Worm (Caenorhabditis elegans): ENCODE measurements around the gene Y12A6A.1.
A peak's percentile ranks its signal among the peaks of the same experiment; 100 is the strongest.

Gene Y12A6A.1

DNA sequence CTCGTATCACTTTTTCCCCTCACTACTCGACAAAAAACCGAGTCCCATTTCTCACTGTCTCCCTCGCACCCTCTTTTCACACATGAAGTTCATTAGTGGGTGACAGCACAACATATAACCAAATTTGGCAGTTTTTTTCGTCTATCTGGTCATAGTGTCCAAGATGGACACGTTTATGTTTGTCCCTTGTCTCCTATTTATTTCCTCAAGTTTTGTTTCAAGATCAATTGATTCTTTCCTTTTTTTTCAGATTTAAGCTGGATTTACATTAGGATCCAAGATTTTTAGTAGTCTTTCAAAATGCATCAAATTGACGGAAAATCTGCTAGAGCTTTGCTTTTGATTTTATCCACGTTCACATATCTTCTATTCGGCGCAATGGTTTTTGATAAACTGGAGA is 18.0 kb upstream of the Y12A6A.1 start, which contains the start of gene twk-20:
Gene twk-20, plus strand, starts transcription at position 301 of the 400 bp plus-strand sequence.
- TF ChIP-seq ztf-16 (tag; optimal IDR thresholded peaks at IDR 0.05): no peak
- no peak for TF ChIP-seq lin-11 (tag; optimal IDR thresholded peaks at IDR 0.05)
- no peak for TF ChIP-seq ref-2 (tag; optimal IDR thresholded peaks at IDR 0.05)
- TF ChIP-seq pros-1 (tag; optimal IDR thresholded peaks at IDR 0.05): no peak
- no peak for TF ChIP-seq eyg-1 (tag; optimal IDR thresholded peaks at IDR 0.05)
- TF ChIP-seq dve-1 (tag; optimal IDR thresholded peaks at IDR 0.05): no peak
- no peak for TF ChIP-seq elt-4 (tag; optimal IDR thresholded peaks at IDR 0.05)
- TF ChIP-seq ceh-14 (tag; optimal IDR thresholded peaks at IDR 0.05): no peak
- no peak for TF ChIP-seq zip-5 (tag; optimal IDR thresholded peaks at IDR 0.05)
- TF ChIP-seq ceh-34 (tag; optimal IDR thresholded peaks at IDR 0.05): no peak
- TF ChIP-seq pqm-1 (tag; optimal IDR thresholded peaks at IDR 0.05): no peak
- no peak for TF ChIP-seq hlh-15 (tag; optimal IDR thresholded peaks at IDR 0.05)
- TF ChIP-seq nhr-11 (tag; optimal IDR thresholded peaks at IDR 0.05): no peak
- TF ChIP-seq unc-86 (tag; optimal IDR thresholded peaks at IDR 0.05): no peak
- TF ChIP-seq syd-9 (tag; optimal IDR thresholded peaks at IDR 0.05): no peak
- no peak for TF ChIP-seq mec-3 (tag; optimal IDR thresholded peaks at IDR 0.05; ENCODE audit: borderline replicate concordance)

- peak; percentile 3 for TF ChIP-seq rnt-1 (tag; optimal IDR thresholded peaks at IDR 0.05)
- TF ChIP-seq ttx-3 (tag; optimal IDR thresholded peaks at IDR 0.05): no peak
- TF ChIP-seq ceh-45 (GFP tag; IDR thresholded peaks at IDR 0.05): no peak
- no peak for TF ChIP-seq nfya-1 (tag; optimal IDR thresholded peaks at IDR 0.05)
- no peak for TF ChIP-seq fkh-6 (tag; optimal IDR thresholded peaks at IDR 0.05)
- TF ChIP-seq sox-2 (GFP tag; IDR thresholded peaks at IDR 0.05): no peak
- no peak for TF ChIP-seq elt-4 (tag; optimal IDR thresholded peaks at IDR 0.05)
- peak; percentile 43 for TF ChIP-seq ceh-18 (tag; optimal IDR thresholded peaks at IDR 0.05)
- no peak for TF ChIP-seq sdc-2 (tag; optimal IDR thresholded peaks at IDR 0.05)
- no peak for TF ChIP-seq eyg-1 (tag; optimal IDR thresholded peaks at IDR 0.05)
- no peak for TF ChIP-seq syd-9 (tag; optimal IDR thresholded peaks at IDR 0.05)
Observed at ce11 chrX:13638351-13638958, 16.9 kb upstream of the Y12A6A.1 start.

ce11 chrX:13637526-13637925 is 16.0 kb upstream of the Y12A6A.1 start:
- TF ChIP-seq lim-6 (tag; optimal IDR thresholded peaks at IDR 0.05): no peak
- peak; percentile 50 for TF ChIP-seq unc-55 (GFP tag; optimal IDR thresholded peaks at IDR 0.05)
- no peak for TF ChIP-seq ceh-22 (tag; optimal IDR thresholded peaks at IDR 0.05)
- TF ChIP-seq odd-2 (tag; optimal IDR thresholded peaks at IDR 0.05): no peak
- TF ChIP-seq unc-86 (tag; optimal IDR thresholded peaks at IDR 0.05): no peak
- TF ChIP-seq rnt-1 (tag; optimal IDR thresholded peaks at IDR 0.05): no peak
- TF ChIP-seq F13H6.1 (tag; optimal IDR thresholded peaks at IDR 0.05): no peak
- TF ChIP-seq ceh-18 (tag; optimal IDR thresholded peaks at IDR 0.05): peak; percentile 27

DNA sequence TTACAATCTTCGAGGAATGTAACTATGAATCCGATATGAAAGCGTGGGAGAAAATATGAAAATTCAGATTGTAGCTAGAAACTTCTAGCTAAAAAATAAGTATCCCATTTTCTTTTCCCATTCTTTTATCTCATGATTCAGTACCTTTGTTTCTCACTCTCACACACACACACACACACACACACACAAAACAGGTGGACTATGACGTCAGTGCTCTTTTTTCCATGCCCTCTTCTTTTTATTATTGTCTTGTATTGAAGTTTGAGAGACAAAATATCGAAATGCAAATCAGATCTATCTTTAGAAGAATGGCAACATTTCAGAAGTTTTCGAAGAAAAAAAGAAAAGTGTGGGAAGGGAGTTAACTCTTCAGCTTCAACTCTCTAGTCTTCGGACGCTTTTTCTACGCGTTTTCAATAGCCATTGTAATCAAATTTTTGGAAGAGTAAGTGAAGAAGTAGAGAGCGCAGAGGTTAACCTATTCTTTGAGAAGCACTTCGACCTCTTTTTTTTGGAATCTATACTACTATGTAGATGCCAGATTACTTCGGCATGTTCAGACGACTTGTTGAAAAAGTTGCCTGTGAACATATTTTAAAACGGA is 12.4 kb upstream of the Y12A6A.1 start:
- TF ChIP-seq hlh-30 (tag; optimal IDR thresholded peaks at IDR 0.05; ENCODE audit: insufficient read depth): no peak
- peak; percentile 79 for TF ChIP-seq unc-42 (tag; optimal IDR thresholded peaks at IDR 0.05)

ce11 chrX:13633032-13633431 is 11.5 kb upstream of the Y12A6A.1 start:
- no peak for TF ChIP-seq nhr-232 (tag; optimal IDR thresholded peaks at IDR 0.05)
- no peak for TF ChIP-seq nhr-11 (tag; optimal IDR thresholded peaks at IDR 0.05)
- TF ChIP-seq ahr-1 (tag; optimal IDR thresholded peaks at IDR 0.05): no peak
- no peak for TF ChIP-seq K09A11.1 (tag; optimal IDR thresholded peaks at IDR 0.05; ENCODE audit: insufficient read depth)
- TF ChIP-seq npax-4 (tag; optimal IDR thresholded peaks at IDR 0.05): no peak
- no peak for TF ChIP-seq ceh-19 (GFP tag; optimal IDR thresholded peaks at IDR 0.05)
- no peak for TF ChIP-seq ets-4 (tag; optimal IDR thresholded peaks at IDR 0.05)
- no peak for TF ChIP-seq madf-2 (tag; optimal IDR thresholded peaks at IDR 0.05)
- TF ChIP-seq mec-3 (tag; optimal IDR thresholded peaks at IDR 0.05; ENCODE audit: borderline replicate concordance): no peak
- no peak for TF ChIP-seq ceh-30 (tag; optimal IDR thresholded peaks at IDR 0.05)
